Worm (Caenorhabditis elegans): ENCODE results near the gene srlf-30.

srlf-30 gene

DNA sequence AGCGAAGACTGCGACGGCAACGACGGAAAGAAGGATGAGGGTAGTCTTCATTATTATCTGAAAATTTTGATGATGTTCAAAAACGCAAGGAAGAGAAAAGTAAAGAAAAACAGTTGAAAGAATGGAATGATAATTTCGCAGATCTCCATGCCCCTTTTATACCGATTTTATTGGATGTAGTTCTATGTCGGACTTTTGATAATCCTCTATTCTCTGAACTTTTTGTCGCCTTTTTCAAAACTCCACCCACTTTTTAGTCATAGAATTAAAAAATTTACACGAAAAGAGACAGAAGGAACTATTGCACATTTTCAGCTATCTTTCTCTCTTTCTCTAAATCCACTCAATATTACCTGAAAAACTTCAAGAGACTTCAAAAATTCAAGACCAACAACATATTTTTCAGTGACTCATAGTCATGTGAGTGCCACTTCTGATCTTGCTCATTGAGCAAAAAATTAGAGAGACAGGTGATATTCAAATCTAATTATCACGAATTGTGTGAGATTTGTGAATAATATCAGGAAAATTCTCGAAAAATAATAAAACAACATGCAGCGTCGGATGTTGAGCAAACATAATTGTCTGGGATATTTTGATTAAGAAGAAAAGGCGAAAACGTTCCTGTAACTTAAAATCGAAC lies 10.2 kb upstream of the srlf-30 start, which contains the start of gene F13E9.15:
F13E9.15 (minus strand) TSS at position 51 of the 643 bp plus-strand sequence.
- TF ChIP-seq ceh-88 (GFP tag; IDR thresholded peaks at IDR 0.05) (no peak), sup-37 (GFP tag; optimal IDR thresholded peaks at IDR 0.05) (no peak), nhr-19 (GFP tag; conservative IDR thresholded peaks at IDR 0.05) (no peak), unc-98 (GFP tag; IDR thresholded peaks at IDR 0.05) (no peak), tbx-2 (tag; optimal IDR thresholded peaks at IDR 0.05) (no peak), ceh-8 (GFP tag; optimal IDR thresholded peaks at IDR 0.05) (peak; percentile 70), vab-15 (tag; optimal IDR thresholded peaks at IDR 0.05) (no peak), fos-1 (tag; optimal IDR thresholded peaks at IDR 0.05) (peak; percentile 10), zag-1 (tag; optimal IDR thresholded peaks at IDR 0.05) (no peak), skn-1 (tag; optimal IDR thresholded peaks at IDR 0.05) (no peak), mep-1 (tag; optimal IDR thresholded peaks at IDR 0.05) (no peak), dpl-1 (GFP tag; optimal IDR thresholded peaks at IDR 0.05) (no peak), nhr-237 (tag; optimal IDR thresholded peaks at IDR 0.05) (no peak), swsn-7 (tag; optimal IDR thresholded peaks at IDR 0.05) (no peak), lsy-2 (tag; optimal IDR thresholded peaks at IDR 0.05) (no peak), ztf-4 (tag; optimal IDR thresholded peaks at IDR 0.05) (no peak), C34B4.2 (tag; optimal IDR thresholded peaks at IDR 0.05) (no peak), ceh-63 (GFP tag; optimal IDR thresholded peaks at IDR 0.05) (no peak), nhr-76 (tag; optimal IDR thresholded peaks at IDR 0.05) (no peak), alr-1 (tag; optimal IDR thresholded peaks at IDR 0.05; ENCODE audit: borderline replicate concordance) (no peak), ces-1 (GFP tag; optimal IDR thresholded peaks at IDR 0.05) (no peak), hlh-17 (GFP tag; optimal IDR thresholded peaks at IDR 0.05; ENCODE audit: borderline replicate concordance) (no peak), nhr-84 (tag; optimal IDR thresholded peaks at IDR 0.05) (no peak), pax-3 (tag; optimal IDR thresholded peaks at IDR 0.05) (no peak), pag-3 (tag; optimal IDR thresholded peaks at IDR 0.05; ENCODE audit: borderline replicate concordance, insufficient read depth) (no peak), F16B12.6 (tag; optimal IDR thresholded peaks at IDR 0.05) (no peak), efl-1 (optimal IDR thresholded peaks at IDR 0.05) (no peak), efl-1 (GFP tag; optimal IDR thresholded peaks at IDR 0.05 in 1 of 2) (no peak), hpl-2 (GFP tag; optimal IDR thresholded peaks at IDR 0.05) (no peak), ceh-90 (tag; optimal IDR thresholded peaks at IDR 0.05) (peak; percentile 36), mef-2 (tag; optimal IDR thresholded peaks at IDR 0.05) (no peak), fkh-8 (tag; optimal IDR thresholded peaks at IDR 0.05) (peak; percentile 89), nhr-90 (tag; optimal IDR thresholded peaks at IDR 0.05; ENCODE audit: poor library complexity) (no peak), fkh-10 (GFP tag; optimal IDR thresholded peaks at IDR 0.05) (peak; percentile 17), nhr-12 (tag; optimal IDR thresholded peaks at IDR 0.05) (no peak), ama-1 (optimal IDR thresholded peaks at IDR 0.05) (no peak), hlh-4 (tag; optimal IDR thresholded peaks at IDR 0.05) (peak; percentile 96), snu-23 (GFP tag; optimal IDR thresholded peaks at IDR 0.05) (no peak), lin-13 (GFP tag; optimal IDR thresholded peaks at IDR 0.05) (no peak), nhr-11 (tag; optimal IDR thresholded peaks at IDR 0.05) (no peak), fkh-4 (tag; optimal IDR thresholded peaks at IDR 0.05; ENCODE audit: borderline replicate concordance) (no peak), unc-62 (GFP tag; optimal IDR thresholded peaks at IDR 0.05) (no peak), unc-30 (tag; optimal IDR thresholded peaks at IDR 0.05) (no peak), aly-2 (tag; optimal IDR thresholded peaks at IDR 0.05) (no peak), sptf-1 (tag; optimal IDR thresholded peaks at IDR 0.05) (no peak), lin-15B (tag; optimal IDR thresholded peaks at IDR 0.05) (no peak), lin-35 (GFP tag; optimal IDR thresholded peaks at IDR 0.05) (no peak), Y116A8C.19 (tag; optimal IDR thresholded peaks at IDR 0.05; ENCODE audit: borderline replicate concordance) (no peak), nhr-47 (tag; optimal IDR thresholded peaks at IDR 0.05) (peak; percentile 63), nhr-28 (tag; optimal IDR thresholded peaks at IDR 0.05) (no peak), nhr-20 (tag; optimal IDR thresholded peaks at IDR 0.05) (peak; percentile 2), efl-3 (GFP tag; optimal IDR thresholded peaks at IDR 0.05) (no peak), nhr-85 (tag) (no peak), nhr-71 (tag; optimal IDR thresholded peaks at IDR 0.05) (peak; percentile 71)

Data from whole organism, L1 larva.